Worm (Caenorhabditis elegans) whole organism, young adult: ENCODE measurements around the gene T28A11.13.

ENCODE experiments used
- B0035.1 ChIP-seq: sonication (generic microtip); optimal IDR thresholded peaks from 2 replicates; lab custom pipeline; 2016; ENCODE audit warnings: missing genetic modification characterization, mild to moderate bottlenecking, missing compliant biosample characterization, missing genotype, missing genetic modification reagents
- D2030.7 ChIP-seq: fragments of 200-800 bp; sonication (Bioruptor generic); IDR thresholded peaks from 2 replicates; pipeline ENCODE4 v1.3.6; 2022; ENCODE audit warnings: missing genetic modification reagents, missing genetic modification characterization, missing compliant biosample characterization
- F55B11.4 ChIP-seq: sonication (generic microtip); optimal IDR thresholded peaks from 2 replicates; lab custom pipeline; 2016; ENCODE audit warnings: missing compliant biosample characterization, missing genetic modification characterization, borderline replicate concordance; ENCODE audit not compliant: insufficient read depth
- Y53F4B.3 ChIP-seq: fragments of 200-800 bp; sonication (Bioruptor generic); IDR thresholded peaks from 2 replicates; pipeline ENCODE4 v1.3.6; 2022; ENCODE audit warnings: missing genetic modification reagents, missing genetic modification characterization, missing compliant biosample characterization
- Y56A3A.18 ChIP-seq: fragments of 200-800 bp; sonication (Bioruptor generic); IDR thresholded peaks from 2 replicates; pipeline ENCODE4 v1.3.6; 2022; ENCODE audit warnings: missing genetic modification reagents, missing genetic modification characterization, missing compliant biosample characterization
- ama-1 ChIP-seq, 3 experiments: fragments of 150-350 bp in 1 of 3; sonication (generic microtip) in 2 of 3; optimal IDR thresholded peaks; 2 replicates each; lab custom pipeline; 2014 to 2018; ENCODE audit warnings: missing biosample characterization in 2 of 3, missing genetic modification characterization in 2 of 3, missing genetic modification reagents in 2 of 3
- aptf-3 ChIP-seq: fragments of 200-800 bp; sonication (Bioruptor generic); IDR thresholded peaks from 2 replicates; pipeline ENCODE4 v1.3.6; 2022; ENCODE audit warnings: missing genetic modification characterization, missing compliant biosample characterization
- attf-6 ChIP-seq: fragments of 200-800 bp; sonication (Bioruptor generic); IDR thresholded peaks from 2 replicates; pipeline ENCODE4 v1.3.6; 2022; ENCODE audit warnings: missing genetic modification reagents, missing genetic modification characterization, missing compliant biosample characterization
- bed-1 ChIP-seq: fragments of 200-800 bp; sonication (Bioruptor generic); IDR thresholded peaks from 2 replicates; pipeline ENCODE4 v1.3.6; 2022; ENCODE audit warnings: missing genetic modification reagents, missing genetic modification characterization, missing compliant biosample characterization
- cebp-1 ChIP-seq, 2 experiments: fragments of 200-800 bp in 1 of 2; sonication (Bioruptor generic) in 1 of 2; sonication (generic microtip) in 1 of 2; IDR thresholded peaks in 1 of 2; optimal IDR thresholded peaks in 1 of 2; 2 replicates each; pipeline versions ENCODE4 v1.3.6 to Lab custom; 2017 to 2022; ENCODE audit warnings: missing compliant biosample characterization in 2 of 2, missing genetic modification characterization in 2 of 2, mild to moderate bottlenecking in 1 of 2, missing genetic modification reagents in 1 of 2, moderate library complexity in 1 of 2
- cebp-2 ChIP-seq: fragments of 200-800 bp; sonication (Bioruptor generic); IDR thresholded peaks from 2 replicates; pipeline ENCODE4 v1.3.6; 2022; ENCODE audit warnings: missing genetic modification characterization, missing compliant biosample characterization
- ceh-58 ChIP-seq: fragments of 200-800 bp; sonication (Bioruptor generic); IDR thresholded peaks from 2 replicates; pipeline ENCODE4 v1.3.6; 2022; ENCODE audit warnings: missing genetic modification characterization, missing compliant biosample characterization
- ceh-79 ChIP-seq: sonication (generic microtip); optimal IDR thresholded peaks from 2 replicates; lab custom pipeline; 2017; ENCODE audit warnings: mild to moderate bottlenecking, missing genetic modification characterization, missing compliant biosample characterization
- ceh-91 ChIP-seq: fragments of 200-800 bp; sonication (Bioruptor generic); IDR thresholded peaks from 2 replicates; pipeline ENCODE4 v1.3.6; 2022; ENCODE audit warnings: missing genetic modification reagents, missing genetic modification characterization, missing compliant biosample characterization
- die-1 ChIP-seq: sonication (generic microtip); optimal IDR thresholded peaks from 2 replicates; lab custom pipeline; 2016; ENCODE audit warnings: missing genotype, mild to moderate bottlenecking, missing genetic modification characterization, missing compliant biosample characterization
- dpff-1 ChIP-seq: sonication (generic microtip); optimal IDR thresholded peaks from 2 replicates; lab custom pipeline; 2017; ENCODE audit warnings: mild to moderate bottlenecking, missing genetic modification characterization, missing compliant biosample characterization
- egrh-3 ChIP-seq: fragments of 200-800 bp; sonication (Bioruptor generic); IDR thresholded peaks from 2 replicates; pipeline ENCODE4 v1.3.6; 2022; ENCODE audit warnings: missing genetic modification reagents, missing genetic modification characterization, missing compliant biosample characterization
- him-1 ChIP-seq: sonication (generic microtip); optimal IDR thresholded peaks from 2 replicates; lab custom pipeline; 2016; ENCODE audit warnings: missing genotype, missing genetic modification reagents, missing genetic modification characterization, missing compliant biosample characterization
- hlh-26 ChIP-seq: fragments of 200-800 bp; sonication (Bioruptor generic); conservative IDR thresholded peaks from 2 replicates; pipeline ENCODE4 v1.3.6; 2022; ENCODE audit warnings: missing genetic modification reagents, missing genetic modification characterization, missing compliant biosample characterization
- lag-1 ChIP-seq: fragments of 200-800 bp; sonication (Bioruptor generic); IDR thresholded peaks from 2 replicates; pipeline ENCODE4 v1.3.6; 2022; ENCODE audit warnings: missing genetic modification reagents, missing genetic modification characterization, missing compliant biosample characterization
- let-526 ChIP-seq: fragments of 200-800 bp; sonication (Bioruptor generic); IDR thresholded peaks from 2 replicates; pipeline ENCODE4 v1.3.6; 2022; ENCODE audit warnings: missing genetic modification reagents, missing genetic modification characterization, missing compliant biosample characterization
- let-607 ChIP-seq, 2 experiments: fragments of 200-800 bp in 1 of 2; sonication (Bioruptor generic) in 1 of 2; sonication (generic microtip) in 1 of 2; optimal IDR thresholded peaks; 2 replicates each; lab custom pipeline; 2016 to 2018; ENCODE audit warnings: mild to moderate bottlenecking in 2 of 2, missing compliant biosample characterization in 2 of 2, missing genetic modification characterization in 2 of 2, moderate library complexity in 2 of 2, missing genotype in 1 of 2
- madf-10 ChIP-seq: sonication (generic microtip); optimal IDR thresholded peaks from 2 replicates; lab custom pipeline; 2016; ENCODE audit warnings: mild to moderate bottlenecking, missing genetic modification characterization, missing compliant biosample characterization
- mxl-1 ChIP-seq: sonication (generic microtip); optimal IDR thresholded peaks from 2 replicates; lab custom pipeline; 2016; ENCODE audit warnings: missing genetic modification characterization, missing compliant biosample characterization
- nfya-2 ChIP-seq: fragments of 200-800 bp; sonication (Bioruptor generic); IDR thresholded peaks from 2 replicates; pipeline ENCODE4 v1.3.6; 2022; ENCODE audit warnings: missing genetic modification reagents, missing genetic modification characterization, missing compliant biosample characterization
- nhr-120 ChIP-seq: fragments of 200-800 bp; sonication (Bioruptor generic); IDR thresholded peaks from 2 replicates; pipeline ENCODE4 v1.3.6; 2022; ENCODE audit warnings: missing genetic modification characterization, missing compliant biosample characterization
- nhr-179 ChIP-seq: sonication (generic microtip); optimal IDR thresholded peaks from 2 replicates; lab custom pipeline; 2016; ENCODE audit warnings: mild to moderate bottlenecking, missing genetic modification characterization, missing compliant biosample characterization
- nhr-80 ChIP-seq: sonication (generic microtip); optimal IDR thresholded peaks from 2 replicates; lab custom pipeline; 2016; ENCODE audit warnings: missing genetic modification characterization, missing compliant biosample characterization
- rec-8 ChIP-seq, 2 experiments: sonication (generic microtip); optimal IDR thresholded peaks; 2 replicates each; lab custom pipeline; 2016; ENCODE audit warnings: mild to moderate bottlenecking in 2 of 2, missing genetic modification characterization in 2 of 2, missing genetic modification reagents in 2 of 2, missing genotype in 2 of 2, missing biosample characterization in 1 of 2, missing compliant biosample characterization in 1 of 2, moderate library complexity in 1 of 2
- sea-2 ChIP-seq: fragments of 200-800 bp; sonication (Bioruptor generic); IDR thresholded peaks from 2 replicates; pipeline ENCODE4 v1.3.6; 2022; ENCODE audit warnings: missing genetic modification characterization, missing compliant biosample characterization
- snpc-1.3 ChIP-seq: sonication (generic microtip); optimal IDR thresholded peaks from 2 replicates; lab custom pipeline; 2017; ENCODE audit warnings: missing genetic modification characterization, mild to moderate bottlenecking, missing compliant biosample characterization, antibody characterized with exemption, moderate library complexity, missing genotype, missing genetic modification reagents; ENCODE audit not compliant: insufficient read depth
- unc-62 ChIP-seq: fragments of 150-350 bp; optimal IDR thresholded peaks from 2 replicates; lab custom pipeline; 2014; ENCODE audit warnings: missing biosample characterization, missing genetic modification reagents, missing genetic modification characterization
- zim-3 ChIP-seq: sonication (generic microtip); optimal IDR thresholded peaks from 2 replicates; lab custom pipeline; 2017; ENCODE audit warnings: mild to moderate bottlenecking, missing genetic modification characterization, moderate library complexity, missing compliant biosample characterization

Gene T28A11.13

ce11 chrV:3236610-3237009 lies 13.4 kb downstream of the T28A11.13 start, which contains the start of the genes K08D9.9 and str-16 (continued):
- TF ChIP-seq madf-10 (tag; lab: Kevin White, UChicago) (no peak), ceh-91 (no peak), let-607 (tag; optimal IDR thresholded peaks at IDR 0.05; lab: Kevin White, UChicago) (no peak), lag-1 (GFP tag; lab: Robert Waterston, UW) (no peak), F55B11.4 (tag; lab: Kevin White, UChicago) (no peak), nhr-120 (GFP tag; lab: Robert Waterston, UW) (no peak)

DNA sequence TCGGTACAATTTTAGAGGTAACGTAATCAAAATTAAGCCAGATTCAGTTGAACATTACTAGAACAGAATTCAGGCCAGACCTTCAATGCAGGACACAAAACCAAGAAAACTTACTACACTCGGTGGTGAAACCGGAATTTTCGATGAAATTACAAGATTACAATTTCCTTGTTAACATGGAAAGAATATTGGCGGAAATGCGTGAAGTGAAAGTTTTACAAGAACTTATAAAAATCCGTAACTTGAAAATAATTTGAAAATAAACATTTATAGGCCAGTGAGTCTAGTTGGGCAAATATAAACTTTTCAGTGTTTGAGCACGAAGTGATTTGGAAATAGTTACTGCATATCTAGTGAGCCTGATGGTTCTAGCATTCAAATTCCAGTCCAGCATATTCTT lies 15.2 kb downstream of the T28A11.13 start, which contains the start of gene K08D9.6:
TSS of gene K08D9.6 (minus strand) at position 101 of the 400 bp plus-strand sequence.
- no peak for TF ChIP-seq rec-8 (tag; optimal IDR thresholded peaks at IDR 0.05; lab: Kevin White, UChicago)
- no peak for TF ChIP-seq dpff-1 (tag; lab: Kevin White, UChicago)
- no peak for TF ChIP-seq ama-1 (optimal IDR thresholded peaks at IDR 0.05; lab: Kevin White, UChicago)
- no peak for TF ChIP-seq ama-1 (GFP tag; optimal IDR thresholded peaks at IDR 0.05; lab: Kevin White, UChicago)
- no peak for TF ChIP-seq nfya-2
- TF ChIP-seq cebp-1 (GFP tag; IDR thresholded peaks at IDR 0.05; lab: Robert Waterston, UW) = no peak
- TF ChIP-seq cebp-1 (tag; optimal IDR thresholded peaks at IDR 0.05; lab: Kevin White, UChicago) = no peak

- no peak for TF ChIP-seq ceh-79 (tag; lab: Kevin White, UChicago)
- no peak for TF ChIP-seq unc-62 (GFP tag; lab: Kevin White, UChicago)
- no peak for TF ChIP-seq dpff-1 (tag; lab: Kevin White, UChicago)
- TF ChIP-seq die-1 (tag; lab: Kevin White, UChicago) = no peak
- no peak for TF ChIP-seq Y53F4B.3 (GFP tag; lab: Robert Waterston, UW)
- TF ChIP-seq ceh-58 = no peak
- TF ChIP-seq aptf-3 = no peak
- no peak for TF ChIP-seq cebp-2 (GFP tag; lab: Robert Waterston, UW)
- TF ChIP-seq snpc-1.3 = no peak
- no peak for TF ChIP-seq zim-3 (tag; lab: Kevin White, UChicago)
- no peak for TF ChIP-seq Y56A3A.18 (GFP tag; lab: Robert Waterston, UW)
- no peak for TF ChIP-seq nhr-179 (tag; lab: Kevin White, UChicago)
- no peak for TF ChIP-seq hlh-26
- no peak for TF ChIP-seq mxl-1
- TF ChIP-seq sea-2 (GFP tag; lab: Robert Waterston, UW) = no peak
- no peak for TF ChIP-seq bed-1
- TF ChIP-seq, all 124 proteins: peak for 0
Observed at ce11 chrV:3230597-3230996, 19.5 kb downstream of the T28A11.13 start, which contains the start of gene K08D9.10. TSS of gene K08D9.10 (plus strand) at chrV:3230897.

ce11 chrV:3230150-3230549 lies 19.9 kb downstream of the T28A11.13 start:
- TF ChIP-seq let-607 (tag; optimal IDR thresholded peaks at IDR 0.05; lab: Kevin White, UChicago) (no peak), egrh-3 (GFP tag; lab: Robert Waterston, UW) (no peak), D2030.7 (no peak), attf-6 (GFP tag; lab: Robert Waterston, UW) (no peak), nhr-80 (tag; lab: Kevin White, UChicago) (no peak), let-526 (GFP tag; lab: Robert Waterston, UW) (no peak), madf-10 (tag; lab: Kevin White, UChicago) (no peak), B0035.1 (tag; lab: Kevin White, UChicago) (no peak), him-1 (tag; lab: Kevin White, UChicago) (no peak)
